Fruit fly (Drosophila melanogaster) S2 (cell line): ENCODE data around the gene CG43061.
"Not testable (repeated sequence)": the region's sequence is repeated elsewhere in the genome, so short reads cannot be mapped to it uniquely, and the experiment has no call there.

Experiments used
- CG8478 ChIP-seq: fragments of >200 bp; optimal IDR thresholded peaks from 2 replicates; lab custom pipeline; 2018
- CTCF ChIP-seq, 2 experiments: fragments of >200 bp; optimal IDR thresholded peaks; 2 replicates each; lab custom pipeline; 2018

The CG43061 gene

dm6 chr3R:8049373-8049772 is at the start of gene CG43061:
TSS of gene CG43061 (plus strand) at chr3R:8049673.
- TF ChIP-seq CTCF (optimal IDR thresholded peaks at IDR 0.05; lab: Kevin White, UChicago); CG8478 (lab: Kevin White, UChicago): not testable (repeated sequence)

dm6 chr3R:8001074-8001669 is 48.3 kb upstream of the CG43061 start, which contains the start of the genes Kmn2 and CG2698:
TSS of gene Kmn2 (minus strand) at chr3R:8001309.
TSS of gene CG2698 (plus strand) at chr3R:8001562.
- TF ChIP-seq CG8478 (lab: Kevin White, UChicago) (no peak), CTCF (optimal IDR thresholded peaks at IDR 0.05; lab: Kevin White, UChicago) (no peak)

dm6 chr3R:8007595-8008255 is 41.7 kb upstream of the CG43061 start, which contains the start of gene CG2767:
TSS of gene CG2767 (minus strand) at chr3R:8008110.
- TF ChIP-seq CG8478 (lab: Kevin White, UChicago), result no peak
- no peak for TF ChIP-seq CTCF (optimal IDR thresholded peaks at IDR 0.05; lab: Kevin White, UChicago)

- no peak for TF ChIP-seq CG8478 (lab: Kevin White, UChicago)
- TF ChIP-seq CTCF (optimal IDR thresholded peaks at IDR 0.05; lab: Kevin White, UChicago), result no peak
Measured at dm6 chr3R:8009080-8009620, 40.3 kb upstream of the CG43061 start, which contains the start of the genes CG11052 and CG3223. TSS of gene CG11052 (minus strand) at chr3R:8009297. TSS of gene CG3223 (plus strand) at chr3R:8009400.

dm6 chr3R:8013121-8014009 is 36.1 kb upstream of the CG43061 start, which contains the start of the genes CG10435 and Pbp95:
TSS of gene CG10435 (minus strand) at chr3R:8013201.
TSS of gene Pbp95 (plus strand) at chr3R:8013791.
- TF ChIP-seq CG8478 (lab: Kevin White, UChicago) (no peak), CTCF (optimal IDR thresholded peaks at IDR 0.05; lab: Kevin White, UChicago) (no peak)

dm6 chr3R:8026515-8026914 is 23.0 kb upstream of the CG43061 start:
- TF ChIP-seq CG8478 (lab: Kevin White, UChicago), result no peak
- TF ChIP-seq CTCF (optimal IDR thresholded peaks at IDR 0.05; lab: Kevin White, UChicago), result no peak

- no peak for TF ChIP-seq CG8478 (lab: Kevin White, UChicago)
- TF ChIP-seq CTCF (optimal IDR thresholded peaks at IDR 0.05; lab: Kevin White, UChicago), result no peak
Measured at dm6 chr3R:8027203-8027688, 22.2 kb upstream of the CG43061 start.

- no peak for TF ChIP-seq CG8478 (lab: Kevin White, UChicago)
- no peak for TF ChIP-seq CTCF (optimal IDR thresholded peaks at IDR 0.05; lab: Kevin White, UChicago)
Measured at dm6 chr3R:8029496-8030013, 19.9 kb upstream of the CG43061 start, which contains the start of gene ImpE3. TSS of gene ImpE3 (minus strand) at chr3R:8029546.

dm6 chr3R:8030151-8030899 is 19.1 kb upstream of the CG43061 start, which contains the start of the genes CG10903 and CG2747:
TSS of gene CG10903 (plus strand) at chr3R:8030411.
TSS of gene CG2747 (minus strand) at chr3R:8030790.
- TF ChIP-seq CTCF (optimal IDR thresholded peaks at IDR 0.05; lab: Kevin White, UChicago), result no peak
- no peak for TF ChIP-seq CG8478 (lab: Kevin White, UChicago)

- TF ChIP-seq CG8478 (lab: Kevin White, UChicago) (no peak), CTCF (optimal IDR thresholded peaks at IDR 0.05; lab: Kevin White, UChicago) (no peak)
Measured at dm6 chr3R:8032923-8033478, 16.5 kb upstream of the CG43061 start, which contains the start of the genes CG11035 and unc-45. TSS of gene CG11035 (minus strand) at chr3R:8033009. TSS of gene unc-45 (plus strand) at chr3R:8033301.

- TF ChIP-seq CG8478 (lab: Kevin White, UChicago), result no peak
- no peak for TF ChIP-seq CTCF (optimal IDR thresholded peaks at IDR 0.05; lab: Kevin White, UChicago)
Measured at dm6 chr3R:8037896-8038295, 11.6 kb upstream of the CG43061 start.

- TF ChIP-seq CTCF (optimal IDR thresholded peaks at IDR 0.05; lab: Kevin White, UChicago), result no peak
- no peak for TF ChIP-seq CG8478 (lab: Kevin White, UChicago)
Measured at dm6 chr3R:8038927-8039326, 10.5 kb upstream of the CG43061 start.
